Worm (Caenorhabditis elegans) whole organism, L1 larva: ENCODE measurements around the gene cyp-13A11.

ENCODE experiments used
- dsc-1 ChIP-seq: sonication (generic microtip); optimal IDR thresholded peaks from 2 replicates; lab custom pipeline; 2016; ENCODE audit warnings: mild to moderate bottlenecking, missing genetic modification characterization, missing compliant biosample characterization
- lin-14 ChIP-seq: fragments of 200-800 bp; sonication (Bioruptor generic); optimal IDR thresholded peaks from 2 replicates; lab custom pipeline; 2018; ENCODE audit warnings: mild to moderate bottlenecking, missing genetic modification characterization, moderate library complexity, missing compliant biosample characterization
- lsy-2 ChIP-seq, 2 experiments: fragments of 150-350 bp; optimal IDR thresholded peaks; 2 replicates each; lab custom pipeline; 2014; ENCODE audit warnings: missing biosample characterization in 2 of 2, missing genetic modification characterization in 2 of 2
- tbx-2 ChIP-seq: sonication (generic microtip); optimal IDR thresholded peaks from 2 replicates; lab custom pipeline; 2016; ENCODE audit warnings: missing genetic modification characterization, missing compliant biosample characterization

DNA sequence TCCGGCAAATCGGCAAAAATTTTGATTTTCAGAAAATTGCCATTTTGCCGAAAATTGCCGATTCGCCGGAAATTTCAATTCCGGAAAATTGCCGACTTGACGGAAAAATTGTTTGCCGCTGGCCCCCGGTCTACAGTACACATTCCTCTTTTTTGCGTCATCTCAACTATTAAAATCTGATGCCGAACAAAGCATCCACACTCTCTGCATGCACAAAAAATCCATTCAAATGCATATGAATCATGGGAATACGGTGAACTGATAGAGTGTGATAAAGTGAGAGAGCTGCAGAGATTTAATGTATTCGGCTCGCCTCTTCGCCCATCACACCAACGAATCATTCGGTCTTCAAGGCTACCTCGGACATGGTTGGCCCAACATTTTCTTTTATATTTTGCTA, 9.7 kb downstream of the cyp-13A11 start, which contains the start of gene F14F7.7:
- no peak for TF ChIP-seq lin-14 (GFP tag; lab: Kevin White, UChicago)
- TF ChIP-seq lsy-2 (tag; optimal IDR thresholded peaks at IDR 0.05; lab: Kevin White, UChicago): no peak
- TF ChIP-seq tbx-2 (tag; lab: Kevin White, UChicago): no peak
- TF ChIP-seq dsc-1: no peak
